Fruit fly (Drosophila melanogaster) whole organism, pupa: ENCODE results near the gene CG15020.

ENCODE experiments used
- CG10348 ChIP-seq: fragments of 200-800 bp; sonication (Bioruptor generic); IDR thresholded peaks from 2 replicates; pipeline ENCODE4 v1.3.6; 2022; ENCODE audit warnings: missing biosample characterization, missing genetic modification characterization
- CG13204 ChIP-seq: fragments of 200-800 bp; sonication (Bioruptor generic); optimal IDR thresholded peaks from 2 replicates; lab custom pipeline; 2018; ENCODE audit warnings: missing biosample characterization, mild to moderate bottlenecking, missing genetic modification characterization, moderate library complexity
- CG34367 ChIP-seq: fragments of 200-800 bp; sonication (Bioruptor generic); optimal IDR thresholded peaks from 2 replicates; lab custom pipeline; 2018; ENCODE audit warnings: missing biosample characterization, mild to moderate bottlenecking, missing genetic modification characterization
- CG8301 ChIP-seq: fragments of 200-800 bp; sonication (Bioruptor generic); optimal IDR thresholded peaks from 2 replicates; lab custom pipeline; 2018; ENCODE audit warnings: missing biosample characterization, mild to moderate bottlenecking, missing genetic modification characterization
- Ets98B ChIP-seq: fragments of 200-800 bp; sonication (Bioruptor generic); IDR thresholded peaks from 2 replicates; pipeline ENCODE4 v1.3.6; 2022; ENCODE audit warnings: missing biosample characterization, missing genetic modification characterization
- rn ChIP-seq: fragments of 200-800 bp; sonication (Bioruptor generic); IDR thresholded peaks from 2 replicates; pipeline ENCODE4 v1.3.6; 2022; ENCODE audit warnings: missing biosample characterization, missing genetic modification characterization

dm6 chr3L:4407743-4408142 lies 13.7 kb upstream of the CG15020 start:
- TF ChIP-seq CG13204 (GFP tag; lab: Kevin White, UChicago) (no peak), Ets98B (peak; percentile 71), CG34367 (peak; percentile 29), rn (no peak), CG10348 (GFP tag; lab: Robert Waterston, UW) (no peak), CG8301 (tag; lab: Kevin White, UChicago) (peak; percentile 60)
